Fruit fly (Drosophila melanogaster): ENCODE measurements around the gene eIF1A.

Gene eIF1A

dm6 chr3R:18243718-18244170 lies 30.7 kb upstream of the eIF1A start (continued):
- TF ChIP-seq Mad (GFP tag; optimal IDR thresholded peaks at IDR 0.05) = no peak
- no peak for TF ChIP-seq zen2 (GFP tag; IDR thresholded peaks at IDR 0.05; ENCODE audit: partially characterized antibody)
- no peak for TF ChIP-seq Bteb2 (GFP tag; optimal IDR thresholded peaks at IDR 0.05)
- peak; percentile 5; the same call in 1 of the 3 replicates for TF ChIP-seq row (GFP tag; IDR thresholded peaks at IDR 0.05)
- TF ChIP-seq insv (GFP tag; optimal IDR thresholded peaks at IDR 0.05) = no peak
- TF ChIP-seq pfk (GFP tag; optimal IDR thresholded peaks at IDR 0.05) = peak; percentile 2
- no peak for TF ChIP-seq CG30020 (tag; optimal IDR thresholded peaks at IDR 0.05)
- no peak for TF ChIP-seq bcd (GFP tag; optimal IDR thresholded peaks at IDR 0.05)
- no peak for TF ChIP-seq Hand (GFP tag; optimal IDR thresholded peaks at IDR 0.05)
- no peak for TF ChIP-seq salm (tag; optimal IDR thresholded peaks at IDR 0.05)
- no peak for TF ChIP-seq Gsc (GFP tag; IDR thresholded peaks at IDR 0.05)
- TF ChIP-seq CG15479 (GFP tag; optimal IDR thresholded peaks at IDR 0.05) = no peak
- TF ChIP-seq Hmr (GFP tag; optimal IDR thresholded peaks at IDR 0.05) = no peak
- TF ChIP-seq chif (GFP tag; optimal IDR thresholded peaks at IDR 0.05) = no peak
- TF ChIP-seq CG4707 (GFP tag; optimal IDR thresholded peaks at IDR 0.05) = no peak
- no peak for TF ChIP-seq Fer3 (tag; optimal IDR thresholded peaks at IDR 0.05)
- no peak for TF ChIP-seq fd96Cb (tag; optimal IDR thresholded peaks at IDR 0.05)
- no peak for TF ChIP-seq pb (GFP tag; optimal IDR thresholded peaks at IDR 0.05)
- TF ChIP-seq CG1233 (GFP tag; optimal IDR thresholded peaks at IDR 0.05) = no peak
- TF ChIP-seq Adf1 (GFP tag; IDR thresholded peaks at IDR 0.05) = no peak
- TF ChIP-seq Sry-β (GFP tag; optimal IDR thresholded peaks at IDR 0.05) = no peak
- no peak for TF ChIP-seq lov (optimal IDR thresholded peaks at IDR 0.05)
- TF ChIP-seq lov (GFP tag; IDR thresholded peaks at IDR 0.05) = no peak
- TF ChIP-seq CG31224 (GFP tag; IDR thresholded peaks at IDR 0.05) = no peak
- TF ChIP-seq sim (GFP tag; IDR thresholded peaks at IDR 0.05) = no peak
- no peak for TF ChIP-seq Opbp (GFP tag; IDR thresholded peaks at IDR 0.05; ENCODE audit: partially characterized antibody)
- no peak for TF ChIP-seq CG13775 (GFP tag; optimal IDR thresholded peaks at IDR 0.05)
- TF ChIP-seq lola (GFP tag; optimal IDR thresholded peaks at IDR 0.05) = no peak
- TF ChIP-seq Trl (optimal IDR thresholded peaks at IDR 0.05) = no peak
- no peak for TF ChIP-seq Trl (GFP tag; optimal IDR thresholded peaks at IDR 0.05)
- TF ChIP-seq ci (GFP tag; IDR thresholded peaks at IDR 0.05) = peak; percentile 18; the same call in 1 of the 3 replicates
- no peak for TF ChIP-seq CG10366 (GFP tag; IDR thresholded peaks at IDR 0.05)
- TF ChIP-seq CG11085 (GFP tag; IDR thresholded peaks at IDR 0.05) = no peak
- no peak for TF ChIP-seq CG9876 (GFP tag; optimal IDR thresholded peaks at IDR 0.05)
- TF ChIP-seq so (GFP tag; IDR thresholded peaks at IDR 0.05) = no peak
- peak; percentile 9 for TF ChIP-seq abd-A (tag; optimal IDR thresholded peaks at IDR 0.05)
- TF ChIP-seq Chrac-16 (GFP tag; optimal IDR thresholded peaks at IDR 0.05) = peak; percentile 25
- TF ChIP-seq danr (GFP tag; IDR thresholded peaks at IDR 0.05) = no peak
- no peak for TF ChIP-seq sqz (GFP tag; optimal IDR thresholded peaks at IDR 0.05)
- no peak for TF ChIP-seq aop (GFP tag; IDR thresholded peaks at IDR 0.05)
- TF ChIP-seq ara (GFP tag; IDR thresholded peaks at IDR 0.05) = no peak
- TF ChIP-seq nau (GFP tag; optimal IDR thresholded peaks at IDR 0.05) = no peak
- TF ChIP-seq zfh1 (GFP tag; IDR thresholded peaks at IDR 0.05) = no peak; the same call in 2 of the 3 replicates
- no peak for TF ChIP-seq Bgb (GFP tag; IDR thresholded peaks at IDR 0.05; ENCODE audit: partially characterized antibody)
- TF ChIP-seq CoRest (tag; optimal IDR thresholded peaks at IDR 0.05) = no peak
- no peak for TF ChIP-seq BtbVII (GFP tag; optimal IDR thresholded peaks at IDR 0.05)
- TF ChIP-seq CG10543 (GFP tag; optimal IDR thresholded peaks at IDR 0.05) = no peak
- TF ChIP-seq HLHmδ (GFP tag; optimal IDR thresholded peaks at IDR 0.05) = no peak
- no peak for TF ChIP-seq BEAF-32 (GFP tag; optimal IDR thresholded peaks at IDR 0.05)
- peak; percentile 11 for TF ChIP-seq CrebB (tag; optimal IDR thresholded peaks at IDR 0.05)
- TF ChIP-seq Drgx (GFP tag; IDR thresholded peaks at IDR 0.05) = peak; percentile 46
- no peak for TF ChIP-seq H15 (GFP tag; IDR thresholded peaks at IDR 0.05)
